Fruit fly (Drosophila melanogaster): ENCODE data around the gene mRpL1.
A peak's percentile ranks its signal among the peaks of the same experiment; 100 is the strongest.

The mRpL1 gene

dm6 chr3R:8303848-8304247, 2.6 kb downstream of the mRpL1 start, which contains the start of gene nac:
Gene nac (minus strand): TSS chr3R:8304023.
- peak; percentile 1 to 9 for TF ChIP-seq dpn (GFP tag; optimal IDR thresholded peaks at IDR 0.05)
- TF ChIP-seq CG32532 (GFP tag; IDR thresholded peaks at IDR 0.05), result peak; percentile 33; the same call in 1 of the 2 replicates
- no peak for TF ChIP-seq CG7357 (GFP tag; IDR thresholded peaks at IDR 0.05)
- TF ChIP-seq dati (GFP tag; IDR thresholded peaks at IDR 0.05), result no peak
- no peak for TF ChIP-seq tap (tag; optimal IDR thresholded peaks at IDR 0.05)
- no peak for TF ChIP-seq CoRest (tag; optimal IDR thresholded peaks at IDR 0.05)
- TF ChIP-seq CG14050 (GFP tag; IDR thresholded peaks at IDR 0.05), result no peak
- TF ChIP-seq E2f2 (GFP tag; IDR thresholded peaks at IDR 0.05), result no peak
- TF ChIP-seq hb (GFP tag; IDR thresholded peaks at IDR 0.05; ENCODE audit: partially characterized antibody), result no peak
- no peak for TF ChIP-seq Optix (GFP tag; IDR thresholded peaks at IDR 0.05)
- TF ChIP-seq slp2 (GFP tag; optimal IDR thresholded peaks at IDR 0.05), result no peak
- TF ChIP-seq zfh1 (GFP tag; IDR thresholded peaks at IDR 0.05), result no peak
- TF ChIP-seq scrt (GFP tag; optimal IDR thresholded peaks at IDR 0.05), result no peak
- TF ChIP-seq her (GFP tag; optimal IDR thresholded peaks at IDR 0.05), result no peak
- no peak for TF ChIP-seq CG4854 (GFP tag; optimal IDR thresholded peaks at IDR 0.05)
- TF ChIP-seq CG4820 (GFP tag; optimal IDR thresholded peaks at IDR 0.05), result no peak
- TF ChIP-seq CG7786 (GFP tag; optimal IDR thresholded peaks at IDR 0.05), result no peak
- no peak for TF ChIP-seq CG12219 (GFP tag; optimal IDR thresholded peaks at IDR 0.05)
- TF ChIP-seq kni (GFP tag; optimal IDR thresholded peaks at IDR 0.05), result no peak
- TF ChIP-seq Xrp1 (GFP tag; IDR thresholded peaks at IDR 0.05), result peak; percentile 24; the same call in 1 of the 2 replicates
- TF ChIP-seq CG9609 (GFP tag; optimal IDR thresholded peaks at IDR 0.05), result no peak
- peak; percentile 79 for TF ChIP-seq Med (GFP tag)
- TF ChIP-seq CG2199 (GFP tag; IDR thresholded peaks at IDR 0.05), result peak; percentile 26; the same call in 1 of the 3 replicates
- no peak for TF ChIP-seq CG33213 (GFP tag; optimal IDR thresholded peaks at IDR 0.05)
- TF ChIP-seq CG12104 (GFP tag; optimal IDR thresholded peaks at IDR 0.05), result no peak
- no peak for TF ChIP-seq br (optimal IDR thresholded peaks at IDR 0.05)
- peak; percentile 41 for TF ChIP-seq HmgZ (tag; optimal IDR thresholded peaks at IDR 0.05)
- TF ChIP-seq mld (GFP tag; IDR thresholded peaks at IDR 0.05; ENCODE audit: partially characterized antibody), result no peak
- TF ChIP-seq CG3281 (GFP tag; optimal IDR thresholded peaks at IDR 0.05), result peak; percentile 8
- TF ChIP-seq gem (tag; optimal IDR thresholded peaks at IDR 0.05), result no peak
- no peak for TF ChIP-seq CG16813 (GFP tag; IDR thresholded peaks at IDR 0.05; ENCODE audit: partially characterized antibody)
- peak; percentile 38; the same call in 1 of the 2 replicates for TF ChIP-seq CG11247 (GFP tag; IDR thresholded peaks at IDR 0.05)
- TF ChIP-seq zf30C (GFP tag; optimal IDR thresholded peaks at IDR 0.05), result no peak
- TF ChIP-seq CG7372 (GFP tag; IDR thresholded peaks at IDR 0.05), result no peak
- no peak for TF ChIP-seq Dad (GFP tag; optimal IDR thresholded peaks at IDR 0.05)
- no peak for TF ChIP-seq dan (GFP tag; IDR thresholded peaks at IDR 0.05)
- no peak for TF ChIP-seq ap (GFP tag; IDR thresholded peaks at IDR 0.05)
- no peak for TF ChIP-seq CG2875 (GFP tag; optimal IDR thresholded peaks at IDR 0.05)
- TF ChIP-seq CHES-1-like (GFP tag; optimal IDR thresholded peaks at IDR 0.05), result no peak
- TF ChIP-seq Pdp1 (GFP tag; optimal IDR thresholded peaks at IDR 0.05), result peak in 1 of 2 experiments; percentile 21
- no peak for TF ChIP-seq CG10462 (GFP tag; optimal IDR thresholded peaks at IDR 0.05)
- peak; percentile 28 for TF ChIP-seq CG13624 (GFP tag; optimal IDR thresholded peaks at IDR 0.05)
- no peak for TF ChIP-seq Adf1 (GFP tag; IDR thresholded peaks at IDR 0.05)
- TF ChIP-seq CG31388 (GFP tag; optimal IDR thresholded peaks at IDR 0.05), result no peak
- TF ChIP-seq CG3847 (GFP tag; IDR thresholded peaks at IDR 0.05), result no peak
- TF ChIP-seq yki (optimal IDR thresholded peaks at IDR 0.05), result no peak
- TF ChIP-seq slbo (GFP tag; IDR thresholded peaks at IDR 0.05), result peak; percentile 46; the same call in 1 of the 2 replicates
- peak; percentile 3 for TF ChIP-seq D19A (tag; optimal IDR thresholded peaks at IDR 0.05)
- no peak for TF ChIP-seq Dref (GFP tag; IDR thresholded peaks at IDR 0.05)
- no peak for TF ChIP-seq fd102C (GFP tag; optimal IDR thresholded peaks at IDR 0.05)
- TF ChIP-seq lab (GFP tag; optimal IDR thresholded peaks at IDR 0.05), result no peak
- TF ChIP-seq CG12299 (tag; optimal IDR thresholded peaks at IDR 0.05), result no peak
- TF ChIP-seq CG15011 (GFP tag; optimal IDR thresholded peaks at IDR 0.05), result no peak
